Worm (Caenorhabditis elegans) whole organism, late embryonic: ENCODE data around the gene C49F5.5.

ENCODE experiments used
- C08G9.2 ChIP-seq: sonication (generic microtip); optimal IDR thresholded peaks from 2 replicates; lab custom pipeline; 2016; ENCODE audit warnings: mild to moderate bottlenecking, missing genetic modification characterization, moderate library complexity, missing compliant biosample characterization
- C38D4.7 ChIP-seq: fragments of 200-800 bp; sonication (Bioruptor generic); optimal IDR thresholded peaks from 2 replicates; lab custom pipeline; 2018; ENCODE audit warnings: mild to moderate bottlenecking, missing genetic modification characterization, moderate library complexity, missing compliant biosample characterization
- F13H6.1 ChIP-seq: sonication (generic microtip); optimal IDR thresholded peaks from 2 replicates; lab custom pipeline; 2016; ENCODE audit warnings: missing genetic modification characterization, missing compliant biosample characterization
- K02D7.2 ChIP-seq: sonication (generic microtip); optimal IDR thresholded peaks from 2 replicates; lab custom pipeline; 2017; ENCODE audit warnings: mild to moderate bottlenecking, missing genetic modification characterization, missing compliant biosample characterization
- T23F11.4 ChIP-seq: fragments of 200-800 bp; sonication (Bioruptor generic); optimal IDR thresholded peaks from 2 replicates; lab custom pipeline; 2018; ENCODE audit warnings: mild to moderate bottlenecking, missing genetic modification characterization, missing compliant biosample characterization
- Y22D7AL.16 ChIP-seq: sonication (generic microtip); optimal IDR thresholded peaks from 2 replicates; lab custom pipeline; 2016; ENCODE audit warnings: missing genetic modification characterization, missing compliant biosample characterization
- ahr-1 ChIP-seq: sonication (generic microtip); optimal IDR thresholded peaks from 2 replicates; lab custom pipeline; 2016; ENCODE audit warnings: missing genetic modification characterization, missing compliant biosample characterization
- ceh-14 ChIP-seq: sonication (generic microtip); optimal IDR thresholded peaks from 2 replicates; lab custom pipeline; 2016; ENCODE audit warnings: missing genotype, missing genetic modification characterization, missing compliant biosample characterization
- ceh-18 ChIP-seq: sonication (generic microtip); optimal IDR thresholded peaks from 2 replicates; lab custom pipeline; 2016; ENCODE audit warnings: missing genetic modification characterization, missing compliant biosample characterization
- ceh-19 ChIP-seq: fragments of 200-800 bp; sonication (Bioruptor generic); optimal IDR thresholded peaks from 2 replicates; lab custom pipeline; 2018; ENCODE audit warnings: mild to moderate bottlenecking, missing genetic modification characterization, missing compliant biosample characterization
- ceh-22 ChIP-seq: sonication (generic microtip); optimal IDR thresholded peaks from 2 replicates; lab custom pipeline; 2017; ENCODE audit warnings: missing biosample characterization, missing genetic modification characterization
- ceh-31 ChIP-seq: sonication (generic microtip); optimal IDR thresholded peaks from 2 replicates; lab custom pipeline; 2016; ENCODE audit warnings: missing genetic modification characterization, missing compliant biosample characterization
- ceh-34 ChIP-seq: sonication (generic microtip); optimal IDR thresholded peaks from 2 replicates; lab custom pipeline; 2016; ENCODE audit warnings: mild to moderate bottlenecking, missing genetic modification characterization, missing compliant biosample characterization
- ceh-48 ChIP-seq: sonication (generic microtip); optimal IDR thresholded peaks from 2 replicates; lab custom pipeline; 2016; ENCODE audit warnings: missing genetic modification characterization, inconsistent platforms, missing compliant biosample characterization
- ceh-9 ChIP-seq: sonication (generic microtip); optimal IDR thresholded peaks from 2 replicates; lab custom pipeline; 2016; ENCODE audit warnings: mild to moderate bottlenecking, missing genetic modification characterization, inconsistent platforms, missing compliant biosample characterization
- che-1 ChIP-seq: sonication (generic microtip); optimal IDR thresholded peaks from 2 replicates; lab custom pipeline; 2016; ENCODE audit warnings: mild to moderate bottlenecking, missing genetic modification characterization, missing compliant biosample characterization
- dmd-4 ChIP-seq: sonication (generic microtip); optimal IDR thresholded peaks from 2 replicates; lab custom pipeline; 2016; ENCODE audit warnings: borderline replicate concordance, missing genetic modification characterization, missing compliant biosample characterization
- dve-1 ChIP-seq: sonication (generic microtip); optimal IDR thresholded peaks from 2 replicates; lab custom pipeline; 2017; ENCODE audit warnings: antibody characterized with exemption, mild to moderate bottlenecking, missing genetic modification characterization, missing compliant biosample characterization
- elt-2 ChIP-seq: sonication (generic microtip); optimal IDR thresholded peaks from 2 replicates; lab custom pipeline; 2016; ENCODE audit warnings: missing genetic modification reagents, missing genetic modification characterization, missing compliant biosample characterization
- ets-4 ChIP-seq: sonication (generic microtip); optimal IDR thresholded peaks from 2 replicates; lab custom pipeline; 2016; ENCODE audit warnings: missing genetic modification characterization, missing compliant biosample characterization
- fax-1 ChIP-seq: sonication (generic microtip); optimal IDR thresholded peaks from 2 replicates; lab custom pipeline; 2016; ENCODE audit warnings: missing genotype, missing genetic modification characterization, missing compliant biosample characterization
- fkh-10 ChIP-seq: fragments of 150-350 bp; optimal IDR thresholded peaks from 2 replicates; lab custom pipeline; 2014; ENCODE audit warnings: missing biosample characterization, missing genetic modification reagents, missing genetic modification characterization
- gmeb-2 ChIP-seq: sonication (generic microtip); optimal IDR thresholded peaks from 2 replicates; lab custom pipeline; 2016; ENCODE audit warnings: missing genetic modification characterization, inconsistent platforms, missing compliant biosample characterization
- hlh-15 ChIP-seq: sonication (generic microtip); optimal IDR thresholded peaks from 2 replicates; lab custom pipeline; 2016; ENCODE audit warnings: missing genetic modification characterization, missing compliant biosample characterization
- hlh-6 ChIP-seq: sonication (generic microtip); optimal IDR thresholded peaks from 2 replicates; lab custom pipeline; 2016; ENCODE audit warnings: missing genotype, missing genetic modification characterization, missing compliant biosample characterization
- hlh-8 ChIP-seq: sonication (generic microtip); optimal IDR thresholded peaks from 2 replicates; lab custom pipeline; 2016; ENCODE audit warnings: missing genotype, missing genetic modification characterization, missing compliant biosample characterization
- lin-11 ChIP-seq: fragments of 200-800 bp; sonication (Bioruptor generic); optimal IDR thresholded peaks from 2 replicates; lab custom pipeline; 2018; ENCODE audit warnings: mild to moderate bottlenecking, missing genetic modification characterization, missing compliant biosample characterization
- madf-2 ChIP-seq: sonication (generic microtip); optimal IDR thresholded peaks from 2 replicates; lab custom pipeline; 2017; ENCODE audit warnings: missing genetic modification characterization, missing compliant biosample characterization
- nhr-232 ChIP-seq: sonication (generic microtip); optimal IDR thresholded peaks from 2 replicates; lab custom pipeline; 2016; ENCODE audit warnings: missing genetic modification characterization, missing compliant biosample characterization
- odd-2 ChIP-seq: sonication (generic microtip); optimal IDR thresholded peaks from 2 replicates; lab custom pipeline; 2017; ENCODE audit warnings: antibody characterized with exemption, mild to moderate bottlenecking, missing genetic modification characterization, missing compliant biosample characterization
- pag-3 ChIP-seq: sonication (generic microtip); optimal IDR thresholded peaks from 2 replicates; lab custom pipeline; 2016; ENCODE audit warnings: missing compliant biosample characterization, missing genetic modification characterization, borderline replicate concordance
- pha-4 ChIP-seq: fragments of 150-350 bp; optimal IDR thresholded peaks from 2 replicates; lab custom pipeline; 2018; ENCODE audit warnings: missing biosample characterization, missing genetic modification reagents, missing genetic modification characterization
- pqm-1 ChIP-seq: sonication (generic microtip); optimal IDR thresholded peaks from 2 replicates; lab custom pipeline; 2016; ENCODE audit warnings: missing genetic modification characterization, missing compliant biosample characterization
- ref-2 ChIP-seq: sonication (generic microtip); optimal IDR thresholded peaks from 2 replicates; lab custom pipeline; 2016; ENCODE audit warnings: missing genetic modification characterization, missing compliant biosample characterization
- rnt-1 ChIP-seq: sonication (generic microtip); optimal IDR thresholded peaks from 2 replicates; lab custom pipeline; 2016; ENCODE audit warnings: missing genetic modification characterization, missing compliant biosample characterization
- sdc-2 ChIP-seq: sonication (generic microtip); optimal IDR thresholded peaks from 2 replicates; lab custom pipeline; 2016; ENCODE audit warnings: missing genotype, missing genetic modification characterization, missing compliant biosample characterization
- syd-9 ChIP-seq: sonication (generic microtip); optimal IDR thresholded peaks from 2 replicates; lab custom pipeline; 2016; ENCODE audit warnings: mild to moderate bottlenecking, missing genetic modification characterization, moderate library complexity, missing compliant biosample characterization
- tbx-2 ChIP-seq: sonication (generic microtip); optimal IDR thresholded peaks from 2 replicates; lab custom pipeline; 2016; ENCODE audit warnings: missing genetic modification characterization, missing compliant biosample characterization
- tbx-7 ChIP-seq: sonication (generic microtip); optimal IDR thresholded peaks from 2 replicates; lab custom pipeline; 2016; ENCODE audit warnings: missing genotype, missing genetic modification characterization, missing compliant biosample characterization
- unc-42 ChIP-seq: sonication (generic microtip); optimal IDR thresholded peaks from 2 replicates; lab custom pipeline; 2016; ENCODE audit warnings: missing genotype, missing genetic modification characterization, missing compliant biosample characterization
- zip-5 ChIP-seq: sonication (generic microtip); optimal IDR thresholded peaks from 2 replicates; lab custom pipeline; 2016; ENCODE audit warnings: missing genetic modification characterization, missing compliant biosample characterization
- ztf-16 ChIP-seq: sonication (generic microtip); optimal IDR thresholded peaks from 2 replicates; lab custom pipeline; 2017; ENCODE audit warnings: missing genetic modification characterization, missing compliant biosample characterization

C49F5.5 gene

DNA sequence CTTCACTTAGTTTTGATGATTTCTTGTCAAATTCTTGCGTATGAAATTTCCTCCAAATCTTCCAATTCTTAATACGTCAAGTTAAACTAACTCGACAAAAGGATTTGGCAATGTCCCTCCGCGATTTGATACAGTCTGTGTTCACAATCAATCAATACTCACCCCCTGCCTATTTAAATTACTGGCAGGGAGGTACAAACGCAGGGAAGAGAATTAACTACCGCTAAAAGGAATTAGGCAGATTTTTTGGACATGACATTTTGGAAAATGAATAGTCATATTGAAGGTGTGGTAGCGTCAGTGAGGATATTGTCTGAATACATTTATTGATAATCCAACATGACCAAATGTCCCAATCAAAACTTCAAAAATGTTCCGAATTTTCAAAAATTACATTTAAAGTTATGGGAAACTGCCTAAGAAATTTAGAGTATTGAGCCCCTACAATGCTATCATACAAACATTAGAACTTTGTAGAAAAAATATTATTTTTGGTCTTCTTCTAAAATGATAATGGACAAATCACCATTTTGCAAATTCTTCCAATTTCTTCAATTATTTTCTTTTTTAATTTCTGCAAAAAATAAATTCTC lies 48.5 kb upstream of the C49F5.5 start (continued):
- TF ChIP-seq dve-1 (tag; lab: Kevin White, UChicago) (peak; percentile 98), ztf-16 (tag; lab: Kevin White, UChicago) (peak; percentile 68), elt-2 (tag; lab: Kevin White, UChicago) (peak; percentile 79), hlh-15 (tag; lab: Kevin White, UChicago) (peak; percentile 44), ceh-19 (GFP tag; lab: Kevin White, UChicago) (peak; percentile 53), gmeb-2 (tag; lab: Kevin White, UChicago) (peak; percentile 66), hlh-6 (peak; percentile 56), ceh-34 (tag; lab: Kevin White, UChicago) (peak; percentile 86), syd-9 (peak; percentile 87), che-1 (tag; lab: Kevin White, UChicago) (peak; percentile 41), dmd-4 (peak; percentile 31), ref-2 (tag; lab: Kevin White, UChicago) (peak; percentile 81), sdc-2 (peak; percentile 99), tbx-7 (peak; percentile 50), T23F11.4 (peak; percentile 1), madf-2 (tag; lab: Kevin White, UChicago) (peak; percentile 73), ceh-14 (tag; lab: Kevin White, UChicago) (peak; percentile 52), F13H6.1 (tag; lab: Kevin White, UChicago) (peak; percentile 70), zip-5 (tag; lab: Kevin White, UChicago) (peak; percentile 9), ceh-48 (tag; lab: Kevin White, UChicago) (peak; percentile 79)

ce11 chrX:11938826-11939225 lies 47.2 kb upstream of the C49F5.5 start, which contains the start of gene F55G7.5:
F55G7.5 (minus strand) TSS chrX:11938926.
- TF ChIP-seq hlh-6: no peak
- no peak for TF ChIP-seq ceh-48 (tag; lab: Kevin White, UChicago)
- TF ChIP-seq nhr-232 (tag; lab: Kevin White, UChicago): no peak
- TF ChIP-seq ztf-16 (tag; lab: Kevin White, UChicago): no peak
- no peak for TF ChIP-seq ets-4
- TF ChIP-seq fax-1 (tag; lab: Kevin White, UChicago): no peak
- no peak for TF ChIP-seq K02D7.2
- TF ChIP-seq C38D4.7: no peak
- TF ChIP-seq unc-42: no peak
- TF ChIP-seq zip-5 (tag; lab: Kevin White, UChicago): no peak
- TF ChIP-seq tbx-2: no peak
- TF ChIP-seq odd-2 (tag; lab: Kevin White, UChicago): no peak
- TF ChIP-seq ceh-22 (tag; lab: Kevin White, UChicago): no peak
- no peak for TF ChIP-seq ahr-1 (tag; lab: Kevin White, UChicago)
- no peak for TF ChIP-seq hlh-8 (tag; lab: Kevin White, UChicago)

DNA sequence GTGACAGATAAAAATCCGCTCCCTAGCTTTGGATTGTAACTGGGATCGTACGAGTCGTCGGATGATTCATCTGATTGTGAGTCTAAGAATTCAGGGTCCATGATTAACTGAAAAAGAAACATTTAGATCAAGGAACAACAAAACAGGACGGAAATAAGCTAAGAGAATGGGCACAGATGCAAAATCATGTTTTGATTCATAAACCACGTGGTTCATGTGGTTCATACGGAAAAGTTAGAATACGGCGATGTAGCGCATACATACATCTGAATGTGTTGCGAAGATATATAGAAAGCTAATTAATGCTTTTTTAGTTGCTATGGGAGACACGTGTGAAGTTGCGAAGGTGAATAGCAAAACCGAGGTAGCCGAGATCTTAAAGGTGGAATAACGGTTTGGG lies 44.0 kb upstream of the C49F5.5 start, which contains the start of gene F55G7.3:
F55G7.3 (minus strand) TSS at position 101 of the 400 bp plus-strand sequence.
- TF ChIP-seq zip-5 (tag; lab: Kevin White, UChicago) (no peak), ceh-9 (tag; lab: Kevin White, UChicago) (no peak), pha-4 (tag; lab: Kevin White, UChicago) (no peak), lin-11 (no peak), fax-1 (tag; lab: Kevin White, UChicago) (no peak), tbx-2 (no peak), C38D4.7 (no peak), dve-1 (tag; lab: Kevin White, UChicago) (no peak), F13H6.1 (tag; lab: Kevin White, UChicago) (no peak), fkh-10 (no peak), ceh-31 (tag; lab: Kevin White, UChicago) (no peak), ref-2 (tag; lab: Kevin White, UChicago) (no peak), C08G9.2 (tag; lab: Kevin White, UChicago) (no peak), ceh-34 (tag; lab: Kevin White, UChicago) (no peak), ceh-18 (tag; lab: Kevin White, UChicago) (no peak), ceh-22 (tag; lab: Kevin White, UChicago) (no peak), Y22D7AL.16 (no peak), pqm-1 (tag; lab: Kevin White, UChicago) (no peak), rnt-1 (tag; lab: Kevin White, UChicago) (no peak), pag-3 (tag; lab: Kevin White, UChicago) (no peak)
